Worm (Caenorhabditis elegans) whole organism, L1 larva: Measurements from ENCODE around the gene fbxb-87.
A peak's percentile ranks its signal among the peaks of the same experiment; 100 is the strongest.

Experiments
- C04F5.9 ChIP-seq: sonication (generic microtip); optimal IDR thresholded peaks from 2 replicates; lab custom pipeline; 2016; ENCODE audit warnings: missing genetic modification characterization, missing compliant biosample characterization
- C16A3.4 ChIP-seq: fragments of 150-350 bp; optimal IDR thresholded peaks from 2 replicates; lab custom pipeline; 2014; ENCODE audit warnings: missing biosample characterization, missing genetic modification characterization
- C34B4.2 ChIP-seq: sonication (generic microtip); optimal IDR thresholded peaks from 2 replicates; lab custom pipeline; 2017; ENCODE audit warnings: mild to moderate bottlenecking, missing genetic modification characterization, missing compliant biosample characterization
- F16B12.6 ChIP-seq: fragments of 150-350 bp; optimal IDR thresholded peaks from 2 replicates; lab custom pipeline; 2014; ENCODE audit warnings: missing biosample characterization, missing genetic modification characterization
- aha-1 ChIP-seq: fragments of 150-350 bp; optimal IDR thresholded peaks from 2 replicates; lab custom pipeline; 2014; ENCODE audit warnings: missing biosample characterization, missing genetic modification characterization
- alr-1 ChIP-seq: fragments of 200-800 bp; sonication (Bioruptor generic); optimal IDR thresholded peaks from 2 replicates; lab custom pipeline; 2018; ENCODE audit warnings: borderline replicate concordance, mild to moderate bottlenecking, missing genetic modification characterization, missing compliant biosample characterization
- aly-2 ChIP-seq: fragments of 150-350 bp; optimal IDR thresholded peaks from 2 replicates; lab custom pipeline; 2014; ENCODE audit warnings: missing biosample characterization, missing genetic modification characterization
- blmp-1 ChIP-seq: fragments of 150-350 bp; optimal IDR thresholded peaks from 2 replicates; lab custom pipeline; 2014; ENCODE audit warnings: missing biosample characterization, missing genetic modification characterization
- ceh-82 ChIP-seq, 3 experiments: fragments of 150-350 bp in 1 of 3; sonication (generic microtip) in 2 of 3; optimal IDR thresholded peaks; 2 replicates each; lab custom pipeline; 2014 to 2017; ENCODE audit warnings: missing biosample characterization in 3 of 3, missing genetic modification characterization in 3 of 3
- ceh-88 ChIP-seq: fragments of 200-800 bp; sonication (Bioruptor generic); IDR thresholded peaks from 2 replicates; pipeline ENCODE4 v1.3.6; 2022; ENCODE audit warnings: missing genetic modification characterization, missing compliant biosample characterization
- ceh-90 ChIP-seq: sonication (generic microtip); optimal IDR thresholded peaks from 2 replicates; lab custom pipeline; 2016; ENCODE audit warnings: missing genetic modification characterization, missing compliant biosample characterization
- ces-1 ChIP-seq: fragments of 150-350 bp; optimal IDR thresholded peaks from 2 replicates; lab custom pipeline; 2014; ENCODE audit warnings: missing biosample characterization, missing genetic modification reagents, missing genetic modification characterization
- dpl-1 ChIP-seq, 3 experiments: fragments of 150-350 bp in 2 of 3; sonication (generic microtip) in 1 of 3; optimal IDR thresholded peaks; 2 replicates each; lab custom pipeline; 2014 to 2017; ENCODE audit warnings: missing biosample characterization in 3 of 3, missing genetic modification characterization in 3 of 3, missing genetic modification reagents in 3 of 3
- dsc-1 ChIP-seq: sonication (generic microtip); optimal IDR thresholded peaks from 2 replicates; lab custom pipeline; 2016; ENCODE audit warnings: mild to moderate bottlenecking, missing genetic modification characterization, missing compliant biosample characterization
- egl-27 ChIP-seq, 2 experiments: fragments of 150-350 bp in 1 of 2; sonication (generic microtip); optimal IDR thresholded peaks; 3 replicates each; lab custom pipeline; 2017 to 2018; ENCODE audit warnings: missing biosample characterization in 2 of 2, missing genetic modification characterization in 2 of 2, missing genetic modification reagents in 2 of 2
- ets-5 ChIP-seq: fragments of 200-800 bp; sonication (Bioruptor generic); IDR thresholded peaks from 2 replicates; pipeline ENCODE4 v1.3.6; 2022; ENCODE audit warnings: missing genetic modification characterization, missing compliant biosample characterization
- fkh-10 ChIP-seq: sonication (generic microtip); optimal IDR thresholded peaks from 2 replicates; lab custom pipeline; 2017; ENCODE audit warnings: missing biosample characterization, missing genetic modification reagents, missing genetic modification characterization
- fkh-8 ChIP-seq: sonication (generic microtip); optimal IDR thresholded peaks from 2 replicates; lab custom pipeline; 2016; ENCODE audit warnings: mild to moderate bottlenecking, missing genetic modification characterization, missing compliant biosample characterization
- hlh-17 ChIP-seq: fragments of 200-800 bp; sonication (Bioruptor generic); optimal IDR thresholded peaks from 2 replicates; lab custom pipeline; 2018; ENCODE audit warnings: missing genetic modification characterization, mild to moderate bottlenecking, missing compliant biosample characterization, moderate library complexity, borderline replicate concordance
- hpl-2 ChIP-seq: fragments of 150-350 bp; optimal IDR thresholded peaks from 2 replicates; lab custom pipeline; 2014; ENCODE audit warnings: missing biosample characterization, missing genetic modification reagents, missing genetic modification characterization
- irx-1 ChIP-seq: sonication (generic microtip); optimal IDR thresholded peaks from 2 replicates; lab custom pipeline; 2016; ENCODE audit warnings: missing genetic modification characterization, missing compliant biosample characterization
- lin-13 ChIP-seq: fragments of 150-350 bp; optimal IDR thresholded peaks from 2 replicates; lab custom pipeline; 2014; ENCODE audit warnings: missing biosample characterization, missing genetic modification reagents, missing genetic modification characterization
- lin-14 ChIP-seq: fragments of 200-800 bp; sonication (Bioruptor generic); optimal IDR thresholded peaks from 2 replicates; lab custom pipeline; 2018; ENCODE audit warnings: mild to moderate bottlenecking, missing genetic modification characterization, moderate library complexity, missing compliant biosample characterization
- lin-15B ChIP-seq: fragments of 150-350 bp; sonication (generic microtip); optimal IDR thresholded peaks from 3 replicates; lab custom pipeline; 2014; ENCODE audit warnings: missing biosample characterization, missing genetic modification characterization
- lin-39 ChIP-seq: fragments of 150-350 bp; optimal IDR thresholded peaks from 2 replicates; lab custom pipeline; 2014; ENCODE audit warnings: missing biosample characterization, missing genetic modification reagents, missing genetic modification characterization
- lir-3 ChIP-seq: sonication (generic microtip); optimal IDR thresholded peaks from 2 replicates; lab custom pipeline; 2016; ENCODE audit warnings: mild to moderate bottlenecking, missing genetic modification characterization, moderate library complexity, missing compliant biosample characterization; ENCODE audit not compliant: poor library complexity
- mab-9 ChIP-seq: fragments of 200-800 bp; sonication (Bioruptor generic); IDR thresholded peaks from 2 replicates; pipeline ENCODE4 v1.3.6; 2022; ENCODE audit warnings: missing genetic modification reagents, missing genetic modification characterization, missing compliant biosample characterization
- mef-2 ChIP-seq: fragments of 150-350 bp; optimal IDR thresholded peaks from 2 replicates; lab custom pipeline; 2014; ENCODE audit warnings: missing biosample characterization, missing genetic modification characterization
- nhr-12 ChIP-seq: sonication (generic microtip); optimal IDR thresholded peaks from 2 replicates; lab custom pipeline; 2017; ENCODE audit warnings: missing biosample characterization, missing genetic modification characterization
- nhr-20 ChIP-seq: sonication (generic microtip); optimal IDR thresholded peaks from 2 replicates; lab custom pipeline; 2016; ENCODE audit warnings: mild to moderate bottlenecking, missing genetic modification characterization, missing compliant biosample characterization
- nhr-237 ChIP-seq: fragments of 150-350 bp; optimal IDR thresholded peaks from 2 replicates; lab custom pipeline; 2014; ENCODE audit warnings: missing biosample characterization, missing genetic modification characterization
- nhr-47 ChIP-seq: sonication (generic microtip); optimal IDR thresholded peaks from 2 replicates; lab custom pipeline; 2016; ENCODE audit warnings: mild to moderate bottlenecking, missing genetic modification characterization, moderate library complexity, missing compliant biosample characterization
- nhr-84 ChIP-seq: sonication (generic microtip); optimal IDR thresholded peaks from 2 replicates; lab custom pipeline; 2017; ENCODE audit warnings: missing biosample characterization, missing genetic modification characterization
- nhr-85 ChIP-seq: sonication (generic microtip); peaks from one replicate; lab custom pipeline; 2016; ENCODE audit warnings: missing genetic modification characterization, inconsistent platforms, missing compliant biosample characterization
- nhr-90 ChIP-seq: sonication (generic microtip); optimal IDR thresholded peaks from 2 replicates; lab custom pipeline; 2016; ENCODE audit warnings: mild to moderate bottlenecking, missing genetic modification characterization, missing compliant biosample characterization; ENCODE audit not compliant: poor library complexity
- pag-3 ChIP-seq: sonication (generic microtip); optimal IDR thresholded peaks from 2 replicates; lab custom pipeline; 2017; ENCODE audit warnings: missing genetic modification characterization, mild to moderate bottlenecking, missing compliant biosample characterization, antibody characterized with exemption, borderline replicate concordance; ENCODE audit not compliant: insufficient read depth
- pax-3 ChIP-seq: fragments of 200-800 bp; sonication (Bioruptor generic); optimal IDR thresholded peaks from 2 replicates; lab custom pipeline; 2018; ENCODE audit warnings: mild to moderate bottlenecking, missing genetic modification characterization, moderate library complexity, missing compliant biosample characterization
- skn-1 ChIP-seq: fragments of 150-350 bp; optimal IDR thresholded peaks from 2 replicates; lab custom pipeline; 2014; ENCODE audit warnings: missing biosample characterization, missing genetic modification characterization
- snu-23 ChIP-seq: sonication (generic microtip); optimal IDR thresholded peaks from 2 replicates; lab custom pipeline; 2016; ENCODE audit warnings: missing genetic modification characterization, missing compliant biosample characterization
- sox-4 ChIP-seq: sonication (generic microtip); optimal IDR thresholded peaks from 2 replicates; lab custom pipeline; 2016; ENCODE audit warnings: missing genetic modification characterization, missing compliant biosample characterization
- sptf-1 ChIP-seq: fragments of 150-350 bp; optimal IDR thresholded peaks from 2 replicates; lab custom pipeline; 2014; ENCODE audit warnings: missing biosample characterization, missing genetic modification characterization
- swsn-7 ChIP-seq: sonication (generic microtip); optimal IDR thresholded peaks from 2 replicates; lab custom pipeline; 2016; ENCODE audit warnings: missing genetic modification characterization, missing compliant biosample characterization
- tbx-2 ChIP-seq: sonication (generic microtip); optimal IDR thresholded peaks from 2 replicates; lab custom pipeline; 2016; ENCODE audit warnings: missing genetic modification characterization, missing compliant biosample characterization
- tlp-1 ChIP-seq: fragments of 150-350 bp; optimal IDR thresholded peaks from 2 replicates; lab custom pipeline; 2014; ENCODE audit warnings: missing biosample characterization, missing genetic modification characterization
- unc-98 ChIP-seq: fragments of 200-800 bp; sonication (Bioruptor generic); IDR thresholded peaks from 2 replicates; pipeline ENCODE4 v1.3.6; 2022; ENCODE audit warnings: missing genetic modification characterization, missing compliant biosample characterization
- xbp-1 ChIP-seq: sonication (generic microtip); optimal IDR thresholded peaks from 2 replicates; lab custom pipeline; 2016; ENCODE audit warnings: missing genetic modification characterization, missing compliant biosample characterization
- zag-1 ChIP-seq: fragments of 150-350 bp; optimal IDR thresholded peaks from 2 replicates; lab custom pipeline; 2014; ENCODE audit warnings: missing biosample characterization, missing genetic modification characterization
- zip-4 ChIP-seq: fragments of 200-800 bp; sonication (Bioruptor generic); optimal IDR thresholded peaks from 2 replicates; lab custom pipeline; 2018; ENCODE audit warnings: mild to moderate bottlenecking, missing genetic modification characterization, moderate library complexity, missing compliant biosample characterization
- ztf-11 ChIP-seq, 2 experiments: sonication (generic microtip); optimal IDR thresholded peaks; 2 replicates each; lab custom pipeline; 2016 to 2017; ENCODE audit warnings: missing genetic modification characterization in 2 of 2, missing biosample characterization in 1 of 2, missing compliant biosample characterization in 1 of 2
- ztf-4 ChIP-seq: fragments of 150-350 bp; optimal IDR thresholded peaks from 2 replicates; lab custom pipeline; 2014; ENCODE audit warnings: missing biosample characterization, missing genetic modification characterization

Gene fbxb-87

ce11 chrIII:10844873-10845272 lies 49.4 kb upstream of the fbxb-87 start, which contains the start of gene pde-12 (continued):
- TF ChIP-seq nhr-47 (tag; lab: Kevin White, UChicago) (peak; percentile 96), aha-1 (tag; lab: Kevin White, UChicago) (peak; percentile 77), dsc-1 (tag; lab: Kevin White, UChicago) (peak; percentile 93), zip-4 (GFP tag; lab: Kevin White, UChicago) (no peak), nhr-20 (tag; lab: Kevin White, UChicago) (peak; percentile 91), F16B12.6 (tag; lab: Kevin White, UChicago) (peak; percentile 70), sptf-1 (tag; lab: Kevin White, UChicago) (no peak), lin-15B (tag; lab: Kevin White, UChicago) (peak; percentile 81), C16A3.4 (tag; lab: Kevin White, UChicago) (peak; percentile 82), ets-5 (GFP tag; lab: Robert Waterston, UW) (no peak), zag-1 (tag; lab: Kevin White, UChicago) (no peak), pax-3 (tag; lab: Kevin White, UChicago) (peak; percentile 79), C34B4.2 (no peak), unc-98 (GFP tag; lab: Robert Waterston, UW) (no peak), hpl-2 (GFP tag; lab: Kevin White, UChicago) (no peak), egl-27 (tag; optimal IDR thresholded peaks at IDR 0.05; lab: Kevin White, UChicago) (no peak), xbp-1 (peak; percentile 93), nhr-84 (tag; lab: Kevin White, UChicago) (no peak), mef-2 (tag; lab: Kevin White, UChicago) (no peak), blmp-1 (tag; lab: Kevin White, UChicago) (peak; percentile 71), ceh-88 (GFP tag; lab: Robert Waterston, UW) (peak; percentile 74), dpl-1 (GFP tag; optimal IDR thresholded peaks at IDR 0.05; lab: Kevin White, UChicago) (peak; percentile 77 to 88 (median 87)), alr-1 (no peak), ceh-82 (tag; optimal IDR thresholded peaks at IDR 0.05; lab: Kevin White, UChicago) (peak; percentile 83 to 84 (median 83)), lin-39 (tag; lab: Kevin White, UChicago) (peak; percentile 87), lir-3 (tag; lab: Kevin White, UChicago) (no peak), tbx-2 (tag; lab: Kevin White, UChicago) (peak; percentile 93), hlh-17 (GFP tag; lab: Kevin White, UChicago) (no peak), ztf-4 (tag; lab: Kevin White, UChicago) (peak; percentile 72), skn-1 (tag; lab: Kevin White, UChicago) (peak; percentile 64), snu-23 (GFP tag; lab: Kevin White, UChicago) (peak; percentile 95), aly-2 (peak; percentile 60), irx-1 (peak; percentile 91), mab-9 (peak; percentile 77), nhr-12 (tag; lab: Kevin White, UChicago) (no peak), lin-14 (GFP tag; lab: Kevin White, UChicago) (no peak)

ce11 chrIII:10848858-10849257 lies 45.5 kb upstream of the fbxb-87 start, which contains the start of the genes fbxb-85 and hex-3:
TSS of gene fbxb-85 (minus strand) at chrIII:10848963.
TSS of gene hex-3 (plus strand) at chrIII:10849222.
- TF ChIP-seq alr-1 (no peak), snu-23 (GFP tag; lab: Kevin White, UChicago) (peak; percentile 99), mef-2 (tag; lab: Kevin White, UChicago) (peak; percentile 63), C16A3.4 (tag; lab: Kevin White, UChicago) (peak; percentile 94), skn-1 (tag; lab: Kevin White, UChicago) (peak; percentile 84), fkh-10 (GFP tag; lab: Kevin White, UChicago) (peak; percentile 93), egl-27 (tag; optimal IDR thresholded peaks at IDR 0.05; lab: Kevin White, UChicago) (peak; percentile 37 to 70), nhr-84 (tag; lab: Kevin White, UChicago) (no peak), ceh-88 (GFP tag; lab: Robert Waterston, UW) (peak; percentile 89), nhr-90 (tag; lab: Kevin White, UChicago) (peak; percentile 97), swsn-7 (tag; lab: Kevin White, UChicago) (peak; percentile 97), ceh-90 (tag; lab: Kevin White, UChicago) (peak; percentile 50), sox-4 (peak; percentile 93), tlp-1 (tag; lab: Kevin White, UChicago) (no peak), nhr-85 (tag; lab: Kevin White, UChicago) (peak; percentile 97), ztf-11 (tag; optimal IDR thresholded peaks at IDR 0.05; lab: Kevin White, UChicago) (peak in 1 of 2 experiments; percentile 90), lin-13 (GFP tag; lab: Kevin White, UChicago) (peak; percentile 93), nhr-237 (tag; lab: Kevin White, UChicago) (peak; percentile 81), tbx-2 (tag; lab: Kevin White, UChicago) (peak; percentile 98), fkh-8 (tag; lab: Kevin White, UChicago) (peak; percentile 94), ces-1 (GFP tag; lab: Kevin White, UChicago) (no peak), zag-1 (tag; lab: Kevin White, UChicago) (peak; percentile 92), unc-98 (GFP tag; lab: Robert Waterston, UW) (0 out of 2 replicates have a peak, but pooled peaks have one; percentile 32), pag-3 (peak; percentile 9), C04F5.9 (tag; lab: Kevin White, UChicago) (peak; percentile 86)
